Worm (Caenorhabditis elegans) whole organism, midembryonic: ENCODE results near the gene Y49F6B.8.

Experiments
- flt-1 ChIP-seq: fragments of 200-800 bp; sonication (Bioruptor generic); IDR thresholded peaks from 2 replicates; pipeline ENCODE4 v1.3.6; 2022; ENCODE audit warnings: missing genetic modification characterization, missing compliant biosample characterization
- klf-2 ChIP-seq: fragments of 200-800 bp; sonication (Bioruptor generic); conservative IDR thresholded peaks from 2 replicates; pipeline ENCODE4 v1.3.6; 2022; ENCODE audit warnings: missing genetic modification reagents, missing genetic modification characterization, missing compliant biosample characterization
- tab-1 ChIP-seq: fragments of 200-800 bp; sonication (Bioruptor generic); IDR thresholded peaks from 2 replicates; pipeline ENCODE4 v1.3.6; 2022; ENCODE audit warnings: missing genetic modification characterization, missing compliant biosample characterization
- ztf-23 ChIP-seq: fragments of 200-800 bp; sonication (Bioruptor generic); IDR thresholded peaks from 2 replicates; pipeline ENCODE4 v1.3.6; 2022; ENCODE audit warnings: missing genetic modification reagents, missing genetic modification characterization, missing compliant biosample characterization
- ztf-29 ChIP-seq: fragments of 200-800 bp; sonication (Bioruptor generic); IDR thresholded peaks from 2 replicates; pipeline ENCODE4 v1.3.6; 2022; ENCODE audit warnings: missing genetic modification reagents, missing genetic modification characterization, missing compliant biosample characterization

DNA sequence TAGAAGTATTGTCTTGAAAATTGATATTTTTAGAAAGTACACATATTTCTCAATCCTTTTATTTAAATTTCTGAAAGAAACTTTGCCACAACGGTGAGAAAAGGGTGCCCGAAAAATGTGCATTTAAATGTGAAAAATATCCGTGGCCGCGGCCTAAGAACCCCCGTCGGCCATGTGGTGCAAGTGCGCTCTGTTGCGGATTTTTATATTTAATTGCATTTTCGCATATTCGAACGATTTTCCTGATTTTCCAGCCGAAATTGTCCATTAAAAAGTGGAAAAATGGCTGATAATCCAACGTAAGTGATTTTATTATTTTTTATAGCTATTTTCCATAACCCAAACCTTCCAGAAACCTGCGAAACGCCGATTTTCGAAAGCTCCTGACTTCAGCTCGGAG lies 747 bp upstream of the Y49F6B.8 start, which contains the start of gene smu-2:
- TF ChIP-seq ztf-29 (GFP tag; lab: Robert Waterston, UW): no peak
- TF ChIP-seq klf-2 (GFP tag; lab: Robert Waterston, UW): 0 out of 2 replicates have a peak, but pooled peaks have one; percentile 45
- TF ChIP-seq flt-1: peak; percentile 67; the same call in 1 of the 2 replicates
- no peak for TF ChIP-seq tab-1 (GFP tag; lab: Robert Waterston, UW)
- peak; percentile 74 for TF ChIP-seq ztf-23 (GFP tag; lab: Robert Waterston, UW)
